Worm (Caenorhabditis elegans): ENCODE measurements around the gene srz-97.

DNA sequence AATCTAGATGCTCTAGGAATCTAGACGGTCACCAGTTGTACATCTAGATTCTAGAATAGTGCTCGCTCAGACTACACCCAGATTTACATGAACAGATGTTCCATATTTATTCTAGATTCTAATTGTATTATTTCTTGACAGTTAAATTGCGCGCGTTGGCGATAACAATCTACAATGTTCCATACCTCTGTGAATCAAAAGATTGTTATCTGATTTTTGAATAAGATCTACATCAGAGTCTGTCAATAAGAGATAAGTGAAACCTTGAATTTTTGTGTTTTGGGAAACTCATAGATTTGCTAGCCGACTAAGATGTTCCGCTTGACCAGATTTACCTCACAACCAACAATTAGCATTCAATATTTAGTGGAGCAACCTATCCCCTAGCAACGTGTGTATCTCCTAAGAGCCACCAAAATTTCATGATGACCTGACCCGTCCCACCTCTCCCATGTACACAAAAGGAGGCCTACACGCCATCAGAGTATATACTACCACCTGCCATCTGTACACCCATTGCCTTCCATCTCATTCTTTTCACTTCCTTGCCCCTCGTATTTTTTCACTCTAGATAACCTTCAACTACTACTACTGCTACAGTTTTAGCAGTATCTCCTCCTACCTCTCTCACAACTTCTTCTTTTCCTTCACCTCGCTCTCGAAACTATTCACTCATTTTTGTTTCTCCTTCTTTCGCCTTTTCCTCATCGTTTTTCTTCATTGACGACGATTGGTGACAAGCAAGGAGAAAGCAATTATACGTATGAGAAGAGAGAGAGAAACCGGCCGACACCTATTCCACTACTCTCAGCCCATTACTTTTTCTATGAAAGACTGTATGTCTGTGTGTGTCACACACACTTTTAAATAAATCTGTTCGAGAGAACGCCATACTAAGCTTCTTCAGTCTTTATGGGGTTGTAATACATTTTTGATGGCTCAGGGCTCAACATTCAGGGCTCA is 38.9 kb upstream of the srz-97 start:
- TF ChIP-seq ztf-4 (tag; optimal IDR thresholded peaks at IDR 0.05) (no peak), pha-4 (tag; optimal IDR thresholded peaks at IDR 0.05) (no peak), nhr-237 (tag; optimal IDR thresholded peaks at IDR 0.05) (no peak), unc-62 (GFP tag; optimal IDR thresholded peaks at IDR 0.05) (no peak), ama-1 (optimal IDR thresholded peaks at IDR 0.05) (no peak), jun-1 (tag; optimal IDR thresholded peaks at IDR 0.05) (no peak), nhr-43 (tag; optimal IDR thresholded peaks at IDR 0.05; ENCODE audit: poor library complexity, severe bottlenecking) (no peak), ztf-11 (tag; optimal IDR thresholded peaks at IDR 0.05) (no peak), aly-2 (tag; optimal IDR thresholded peaks at IDR 0.05) (no peak)
